Worm (Caenorhabditis elegans): ENCODE measurements around the gene gas-1.

DNA sequence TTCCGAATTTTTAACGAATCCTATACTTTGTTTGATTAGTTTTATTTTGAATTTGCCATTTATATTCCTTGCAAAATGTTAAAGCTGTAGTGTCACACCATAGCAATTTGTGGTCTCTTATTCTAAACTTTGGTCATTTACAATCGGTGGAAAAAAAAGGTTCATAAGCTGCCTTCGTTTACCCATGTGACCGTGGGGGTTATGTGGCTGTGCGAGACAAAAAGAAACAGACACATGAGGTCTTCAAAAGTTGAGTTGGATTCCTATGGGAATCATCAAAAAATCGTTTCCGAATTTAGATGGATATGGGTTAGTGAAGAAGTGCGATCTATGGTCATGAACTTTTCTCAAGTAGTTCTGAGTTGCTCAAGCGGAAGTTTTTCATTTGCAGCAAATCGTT, 25.9 kb downstream of the gas-1 start:
- TF ChIP-seq ama-1 (optimal IDR thresholded peaks at IDR 0.05) (no peak), unc-86 (tag; optimal IDR thresholded peaks at IDR 0.05) (no peak), nfya-1 (tag; optimal IDR thresholded peaks at IDR 0.05) (no peak), pha-2 (tag; optimal IDR thresholded peaks at IDR 0.05) (no peak), ahr-1 (tag; optimal IDR thresholded peaks at IDR 0.05) (no peak), pqm-1 (tag; optimal IDR thresholded peaks at IDR 0.05) (no peak), dve-1 (tag; optimal IDR thresholded peaks at IDR 0.05) (no peak), fax-1 (tag; optimal IDR thresholded peaks at IDR 0.05) (no peak), nhr-232 (tag; optimal IDR thresholded peaks at IDR 0.05) (no peak), fkh-10 (GFP tag; optimal IDR thresholded peaks at IDR 0.05) (no peak), ttx-3 (tag; optimal IDR thresholded peaks at IDR 0.05) (no peak), sox-2 (GFP tag; IDR thresholded peaks at IDR 0.05) (no peak), nhr-11 (tag; optimal IDR thresholded peaks at IDR 0.05) (no peak), F13H6.1 (tag; optimal IDR thresholded peaks at IDR 0.05) (no peak)
